ENCODE assay signal across 2 fruit fly cellular contexts in genomic region chrX:694350-694749, dm6.
TF ChIP-seq lines count a peak whose summit lies in the region.

No protein-coding gene starts in this region.

- TF ChIP-seq CTCF in whole organism, embryonic (GFP tag; optimal IDR thresholded peaks at IDR 0.05; lab: Kevin White, UChicago) = no peak

TF ChIP-seq in whole organism, embryonic, 481 proteins besides CTCF, POLR2A, EP300 and RAD21:
- TF ChIP-seq CG10321 (GFP tag; IDR thresholded peaks at IDR 0.05; lab: Robert Waterston, UW) (no peak), CG7357 (GFP tag; IDR thresholded peaks at IDR 0.05; lab: Robert Waterston, UW) (peak; percentile 33; the same call in 1 of the 3 replicates), CG11560 (tag; IDR thresholded peaks at IDR 0.05; lab: Robert Waterston, UW) (no peak), Pdp1 (GFP tag; optimal IDR thresholded peaks at IDR 0.05; lab: Kevin White, UChicago) (peak in 1 of 2 experiments; percentile 70), PHDP (tag; optimal IDR thresholded peaks at IDR 0.05; lab: Kevin White, UChicago) (no peak), crol (GFP tag; IDR thresholded peaks at IDR 0.05; lab: Robert Waterston, UW) (peak; percentile 69; the same call in 1 of the 2 replicates), Trl (optimal IDR thresholded peaks at IDR 0.05; lab: Kevin White, UChicago) (no peak), Trl (GFP tag; optimal IDR thresholded peaks at IDR 0.05; lab: Kevin White, UChicago) (no peak), CG1603 (tag; optimal IDR thresholded peaks at IDR 0.05; lab: Kevin White, UChicago) (peak; percentile 13), CG6175 (GFP tag; IDR thresholded peaks at IDR 0.05; lab: Robert Waterston, UW) (no peak), usp (GFP tag; optimal IDR thresholded peaks at IDR 0.05; lab: Kevin White, UChicago) (no peak), CG1832 (GFP tag; optimal IDR thresholded peaks at IDR 0.05; lab: Kevin White, UChicago) (no peak), tll (GFP tag; optimal IDR thresholded peaks at IDR 0.05; lab: Kevin White, UChicago) (peak in 1 of 2 experiments; percentile 50), CG34422 (GFP tag; IDR thresholded peaks at IDR 0.05; lab: Robert Waterston, UW) (no peak), en (GFP tag; optimal IDR thresholded peaks at IDR 0.05; lab: Kevin White, UChicago) (no peak), Mad (GFP tag; optimal IDR thresholded peaks at IDR 0.05; lab: Kevin White, UChicago) (no peak), sens-2 (GFP tag; IDR thresholded peaks at IDR 0.05; lab: Robert Waterston, UW) (no peak), Doc3 (GFP tag; IDR thresholded peaks at IDR 0.05; lab: Robert Waterston, UW; ENCODE audit: partially characterized antibody) (no peak)
TF ChIP-seq in whole organism, embryonic: peak in this region for 5.

TF ChIP-seq in whole organism, prepupa, 60 proteins besides CTCF, POLR2A, EP300 and RAD21:
- TF ChIP-seq fkh (GFP tag; optimal IDR thresholded peaks at IDR 0.05; lab: Kevin White, UChicago) (peak; percentile 75), CG32006 (GFP tag; optimal IDR thresholded peaks at IDR 0.05; lab: Kevin White, UChicago) (no peak)
